Worm (Caenorhabditis elegans): ENCODE data around the gene kqt-1.

DNA sequence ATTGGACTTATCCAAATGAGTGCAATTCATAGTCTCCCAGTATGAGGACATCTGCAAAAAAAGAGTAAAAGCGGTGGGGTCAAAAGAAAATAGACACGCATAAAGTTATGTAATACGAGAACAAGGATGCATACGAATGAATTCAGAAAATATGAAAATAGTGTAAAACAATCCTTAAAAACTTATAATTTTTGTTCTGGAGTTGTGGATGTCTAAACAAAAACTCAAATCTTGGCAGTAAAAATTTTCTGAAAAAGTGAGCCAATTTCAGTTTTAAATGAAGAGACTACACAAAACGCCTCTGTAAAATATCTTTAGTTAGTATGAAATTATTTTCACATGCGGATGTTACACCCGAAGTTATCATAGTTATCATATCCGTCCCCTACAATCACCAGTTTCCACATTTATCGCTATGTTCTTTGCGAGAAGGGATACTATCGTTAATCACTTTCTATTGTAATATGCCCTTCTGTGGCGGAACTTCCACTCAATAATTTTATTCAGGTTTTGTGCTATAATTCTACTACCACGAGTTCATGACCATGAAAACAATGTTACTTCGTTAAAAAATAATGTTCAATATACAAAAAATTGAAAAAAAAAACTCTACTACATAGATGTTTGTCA is 21.9 kb downstream of the kqt-1 start, which contains the start of gene nhr-120:
- TF ChIP-seq ama-1 (optimal IDR thresholded peaks at IDR 0.05) (no peak), ceh-36 (tag; optimal IDR thresholded peaks at IDR 0.05) (no peak), F13C5.2 (tag; optimal IDR thresholded peaks at IDR 0.05) (no peak), flt-1 (GFP tag; IDR thresholded peaks at IDR 0.05) (no peak), hnd-1 (tag; optimal IDR thresholded peaks at IDR 0.05) (no peak), scrt-1 (GFP tag; IDR thresholded peaks at IDR 0.05) (no peak), tra-4 (tag; optimal IDR thresholded peaks at IDR 0.05) (no peak), tbx-11 (GFP tag; IDR thresholded peaks at IDR 0.05) (no peak), tbx-37 (GFP tag; conservative IDR thresholded peaks at IDR 0.05) (no peak), aly-1 (tag; optimal IDR thresholded peaks at IDR 0.05) (no peak)
